Worm (Caenorhabditis elegans) whole organism, L4/young adult: ENCODE measurements around the gene K05F1.9.
"Not testable (repeated sequence)": the region's sequence is repeated elsewhere in the genome, so short reads cannot be mapped to it uniquely, and the experiment has no call there.

Experiments
- W03F9.2 ChIP-seq: fragments of 150-350 bp; optimal IDR thresholded peaks from 2 replicates; lab custom pipeline; 2014; ENCODE audit warnings: missing biosample characterization, missing genetic modification characterization
- him-1 ChIP-seq: sonication (generic microtip); optimal IDR thresholded peaks from 2 replicates; lab custom pipeline; 2016; ENCODE audit warnings: missing genotype, missing genetic modification reagents, missing genetic modification characterization, missing compliant biosample characterization

- not testable (repeated sequence) for TF ChIP-seq him-1, W03F9.2 (tag; lab: Kevin White, UChicago)
Observed at ce11 chrII:5757656-5758055, 43.3 kb downstream of the K05F1.9 start, which contains the start of the genes F10C1.3 and F10C1.23.
